Worm (Caenorhabditis elegans) whole organism, L3 larva: ENCODE results near the gene hmgr-1.

ENCODE experiments used
- daf-12 ChIP-seq: fragments of 150-350 bp; optimal IDR thresholded peaks from 2 replicates; lab custom pipeline; 2014; ENCODE audit warnings: missing biosample characterization, missing genetic modification reagents, missing genetic modification characterization
- lin-39 ChIP-seq: fragments of 150-350 bp; optimal IDR thresholded peaks from 2 replicates; lab custom pipeline; 2018; ENCODE audit warnings: missing biosample characterization, missing genetic modification reagents, missing genetic modification characterization
- nhr-11 ChIP-seq: fragments of 150-350 bp; optimal IDR thresholded peaks from 2 replicates; lab custom pipeline; 2014; ENCODE audit warnings: missing biosample characterization, missing genetic modification characterization
- ztf-11 ChIP-seq: fragments of 150-350 bp; optimal IDR thresholded peaks from 2 replicates; lab custom pipeline; 2014; ENCODE audit warnings: missing biosample characterization, missing genetic modification characterization

DNA sequence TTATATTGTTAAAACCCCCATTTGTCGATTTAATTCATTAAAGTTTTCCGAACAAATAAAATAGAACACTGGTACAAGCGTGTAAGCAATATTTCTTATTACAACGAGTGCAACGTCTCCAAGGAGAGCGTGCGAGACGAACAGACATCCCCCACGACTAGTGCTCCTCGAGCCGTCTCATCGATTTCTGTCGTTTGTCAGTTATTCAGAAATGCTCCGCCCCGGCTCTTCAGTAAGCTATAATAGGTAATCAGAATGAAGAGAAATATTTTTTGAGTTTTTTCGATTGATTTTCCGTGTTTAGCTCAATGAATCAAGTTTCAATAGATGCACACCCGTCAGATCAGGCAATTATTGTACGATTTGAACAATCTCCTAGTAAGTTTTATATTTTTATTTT is 20.6 kb upstream of the hmgr-1 start, which contains the start of gene kap-1:
- no peak for TF ChIP-seq ztf-11 (tag; lab: Kevin White, UChicago)
- no peak for TF ChIP-seq lin-39 (tag; lab: Kevin White, UChicago)
- TF ChIP-seq daf-12 (tag; lab: Kevin White, UChicago): no peak
- TF ChIP-seq nhr-11 (tag; lab: Kevin White, UChicago): no peak
